Fruit fly (Drosophila melanogaster) whole organism, embryonic: ENCODE results near the gene CG34008.

Experiments used
- Bgb ChIP-seq: fragments of 200-800 bp; sonication (Bioruptor generic); IDR thresholded peaks from 2 replicates; pipeline ENCODE4 v1.3.6; 2022; ENCODE audit warnings: missing biosample characterization, missing genetic modification characterization; ENCODE audit not compliant: partially characterized antibody
- CG10267 ChIP-seq: fragments of 200-800 bp; sonication (Bioruptor generic); optimal IDR thresholded peaks from 2 replicates; lab custom pipeline; 2018; ENCODE audit warnings: missing biosample characterization, mild to moderate bottlenecking, missing genetic modification characterization, moderate library complexity
- CG11723 ChIP-seq: fragments of 200-800 bp; sonication (Bioruptor generic); optimal IDR thresholded peaks from 2 replicates; lab custom pipeline; 2017; ENCODE audit warnings: missing biosample characterization, mild to moderate bottlenecking, missing genetic modification characterization
- CG12071 ChIP-seq: fragments of 200-800 bp; sonication (Bioruptor generic); optimal IDR thresholded peaks from 3 replicates; lab custom pipeline; 2018; ENCODE audit warnings: missing biosample characterization, mild to moderate bottlenecking, missing genetic modification characterization
- CG13296 ChIP-seq: fragments of 200-800 bp; sonication (Bioruptor generic); optimal IDR thresholded peaks from 3 replicates; lab custom pipeline; 2018; ENCODE audit warnings: missing biosample characterization, mild to moderate bottlenecking, missing genetic modification characterization
- CG15601 ChIP-seq: fragments of 200-800 bp; sonication (Bioruptor generic); optimal IDR thresholded peaks from 3 replicates; lab custom pipeline; 2019; ENCODE audit warnings: missing biosample characterization, mild to moderate bottlenecking, missing genetic modification characterization, moderate library complexity
- CG17568 ChIP-seq: fragments of 200-800 bp; sonication (Bioruptor generic); optimal IDR thresholded peaks from 2 replicates; lab custom pipeline; 2018; ENCODE audit warnings: missing biosample characterization, mild to moderate bottlenecking, missing genetic modification characterization, moderate library complexity
- CG2712 ChIP-seq: fragments of 200-800 bp; optimal IDR thresholded peaks from 3 replicates; lab custom pipeline; 2019; ENCODE audit warnings: missing biosample characterization, mild to moderate bottlenecking, missing genetic modification characterization, moderate library complexity
- CG2875 ChIP-seq: fragments of 200-800 bp; sonication (Bioruptor generic); optimal IDR thresholded peaks from 2 replicates; lab custom pipeline; 2017; ENCODE audit warnings: missing biosample characterization, mild to moderate bottlenecking, missing genetic modification characterization, missing genetic modification reagents
- CG31224 ChIP-seq: fragments of 200-800 bp; sonication (Bioruptor generic); IDR thresholded peaks from 2 replicates; pipeline ENCODE4 v1.3.6; 2022; ENCODE audit warnings: missing biosample characterization, missing genetic modification characterization
- CG31388 ChIP-seq: fragments of 200-800 bp; sonication (Bioruptor generic); optimal IDR thresholded peaks from 2 replicates; lab custom pipeline; 2016; ENCODE audit warnings: missing biosample characterization, missing genetic modification characterization
- CG33213 ChIP-seq: fragments of 200-800 bp; sonication (Bioruptor generic); optimal IDR thresholded peaks from 3 replicates; lab custom pipeline; 2016; ENCODE audit warnings: missing biosample characterization, missing genetic modification characterization
- CG34224 ChIP-seq: fragments of 200-800 bp; sonication (Bioruptor generic); IDR thresholded peaks from 3 replicates; pipeline ENCODE4 v1.3.6; 2022; ENCODE audit warnings: missing biosample characterization, missing genetic modification characterization; ENCODE audit not compliant: partially characterized antibody
- CG43689 ChIP-seq: fragments of 200-800 bp; sonication (Bioruptor generic); IDR thresholded peaks from 2 replicates; pipeline ENCODE4 v1.3.6; 2022; ENCODE audit warnings: missing biosample characterization, missing genetic modification characterization
- CG7928 ChIP-seq: fragments of 200-800 bp; sonication (Bioruptor generic); optimal IDR thresholded peaks from 2 replicates; lab custom pipeline; 2017; ENCODE audit warnings: missing biosample characterization, mild to moderate bottlenecking, missing genetic modification characterization
- CG8359 ChIP-seq: fragments of 200-800 bp; sonication (Bioruptor generic); optimal IDR thresholded peaks from 2 replicates; lab custom pipeline; 2017; ENCODE audit warnings: missing biosample characterization, mild to moderate bottlenecking, missing genetic modification characterization, borderline replicate concordance
- CG9727 ChIP-seq: fragments of 200-800 bp; sonication (Bioruptor generic); optimal IDR thresholded peaks from 3 replicates; lab custom pipeline; 2017; ENCODE audit warnings: missing biosample characterization, mild to moderate bottlenecking, missing genetic modification characterization
- Camta ChIP-seq: fragments of 200-800 bp; sonication (Bioruptor generic); optimal IDR thresholded peaks from 2 replicates; lab custom pipeline; 2016; ENCODE audit warnings: missing biosample characterization, missing genetic modification characterization
- D19A ChIP-seq: fragments of 200-800 bp; optimal IDR thresholded peaks from 3 replicates; lab custom pipeline; 2019; ENCODE audit warnings: missing biosample characterization, mild to moderate bottlenecking, missing genetic modification characterization, moderate library complexity
- Deaf1 ChIP-seq: fragments of 200-800 bp; optimal IDR thresholded peaks from 3 replicates; lab custom pipeline; 2019; ENCODE audit warnings: missing biosample characterization, mild to moderate bottlenecking, missing genetic modification characterization, moderate library complexity
- E2f2 ChIP-seq: fragments of 200-800 bp; sonication (Bioruptor generic); IDR thresholded peaks from 2 replicates; pipeline ENCODE4 v1.3.6; 2022; ENCODE audit warnings: missing biosample characterization, missing genetic modification characterization
- Fer1 ChIP-seq: fragments of 200-800 bp; sonication (Bioruptor generic); optimal IDR thresholded peaks from 2 replicates; lab custom pipeline; 2017; ENCODE audit warnings: missing biosample characterization, mild to moderate bottlenecking, missing genetic modification characterization
- GATAe ChIP-seq: fragments of 200-800 bp; sonication (Bioruptor generic); conservative IDR thresholded peaks from 2 replicates; pipeline ENCODE4 v1.3.6; 2022; ENCODE audit warnings: missing biosample characterization, missing genetic modification characterization
- Lim3 ChIP-seq: fragments of 200-800 bp; sonication (Bioruptor generic); IDR thresholded peaks from 2 replicates; pipeline ENCODE4 v1.3.6; 2022; ENCODE audit warnings: missing biosample characterization, missing genetic modification characterization
- Mad ChIP-seq: fragments of 200-800 bp; sonication (Bioruptor generic); optimal IDR thresholded peaks from 2 replicates; lab custom pipeline; 2016; ENCODE audit warnings: missing biosample characterization, missing genetic modification characterization
- Oli ChIP-seq: fragments of 200-800 bp; sonication (Bioruptor generic); optimal IDR thresholded peaks from 2 replicates; lab custom pipeline; 2018; ENCODE audit warnings: missing biosample characterization, mild to moderate bottlenecking, missing genetic modification characterization, moderate library complexity
- Opbp ChIP-seq: fragments of 200-800 bp; sonication (Bioruptor generic); IDR thresholded peaks from 3 replicates; pipeline ENCODE4 v1.3.6; 2022; ENCODE audit warnings: missing biosample characterization, missing genetic modification characterization; ENCODE audit not compliant: partially characterized antibody
- Pdp1 ChIP-seq, 2 experiments: fragments of 200-800 bp; sonication (Bioruptor generic); optimal IDR thresholded peaks; 3 replicates each; lab custom pipeline; 2016; ENCODE audit warnings: missing biosample characterization in 2 of 2, missing genetic modification characterization in 2 of 2, mild to moderate bottlenecking in 1 of 2, moderate library complexity in 1 of 2
- abd-A ChIP-seq: fragments of 200-800 bp; sonication (Bioruptor generic); optimal IDR thresholded peaks from 3 replicates; lab custom pipeline; 2019; ENCODE audit warnings: missing biosample characterization, mild to moderate bottlenecking, missing genetic modification characterization, moderate library complexity
- al ChIP-seq: fragments of 200-800 bp; sonication (Bioruptor generic); IDR thresholded peaks from 2 replicates; pipeline ENCODE4 v1.3.6; 2022; ENCODE audit warnings: missing biosample characterization, missing genetic modification characterization
- aop ChIP-seq: fragments of 200-800 bp; sonication (Bioruptor generic); IDR thresholded peaks from 2 replicates; pipeline ENCODE4 v1.3.6; 2022; ENCODE audit warnings: missing biosample characterization, missing genetic modification characterization
- bbx ChIP-seq: fragments of 200-800 bp; sonication (Bioruptor generic); IDR thresholded peaks from 2 replicates; pipeline ENCODE4 v1.3.6; 2022; ENCODE audit warnings: missing biosample characterization, missing genetic modification characterization; ENCODE audit not compliant: partially characterized antibody
- chinmo ChIP-seq: fragments of 200-800 bp; sonication (Bioruptor generic); IDR thresholded peaks from 4 replicates; pipeline ENCODE4 v1.3.6; 2022; ENCODE audit warnings: missing biosample characterization, missing genetic modification characterization; ENCODE audit not compliant: partially characterized antibody
- chn ChIP-seq: fragments of 200-800 bp; sonication (Bioruptor generic); optimal IDR thresholded peaks from 2 replicates; lab custom pipeline; 2016; ENCODE audit warnings: missing biosample characterization, missing genetic modification characterization
- en ChIP-seq: fragments of 200-800 bp; sonication (Bioruptor generic); optimal IDR thresholded peaks from 2 replicates; lab custom pipeline; 2016; ENCODE audit warnings: missing biosample characterization, missing genetic modification characterization
- ewg ChIP-seq: fragments of 200-800 bp; sonication (Bioruptor generic); optimal IDR thresholded peaks from 3 replicates; lab custom pipeline; 2017; ENCODE audit warnings: mild to moderate bottlenecking, missing biosample characterization, missing genetic modification reagents, missing genetic modification characterization
- luna ChIP-seq: fragments of 200-800 bp; sonication (Bioruptor generic); optimal IDR thresholded peaks from 2 replicates; lab custom pipeline; 2016; ENCODE audit warnings: missing biosample characterization, missing genetic modification characterization
- pan ChIP-seq, 4 experiments: fragments of >200 bp in 3 of 4; fragments of 200-800 bp in 1 of 4; sonication (Bioruptor generic) in 1 of 4; optimal IDR thresholded peaks in 3 of 4; IDR thresholded peaks in 1 of 4; 2 replicates each; pipeline versions ENCODE4 v1.3.6 to Lab custom; 2017 to 2022; ENCODE audit warnings: missing biosample characterization in 2 of 4, missing genetic modification characterization in 2 of 4, mixed read lengths in 1 of 4
- peb ChIP-seq: fragments of 200-800 bp; sonication (Bioruptor generic); IDR thresholded peaks from 2 replicates; pipeline ENCODE4 v1.3.6; 2022; ENCODE audit warnings: missing biosample characterization, missing genetic modification characterization
- pita ChIP-seq: fragments of 200-800 bp; sonication (Bioruptor generic); optimal IDR thresholded peaks from 2 replicates; lab custom pipeline; 2017; ENCODE audit warnings: missing biosample characterization, mild to moderate bottlenecking, missing genetic modification characterization
- pros ChIP-seq: fragments of 200-800 bp; sonication (Bioruptor generic); optimal IDR thresholded peaks from 3 replicates; lab custom pipeline; 2019; ENCODE audit warnings: missing biosample characterization, mild to moderate bottlenecking, missing genetic modification characterization, moderate library complexity
- row ChIP-seq: fragments of 200-800 bp; sonication (Bioruptor generic); IDR thresholded peaks from 3 replicates; pipeline ENCODE4 v1.3.6; 2022; ENCODE audit warnings: missing biosample characterization, missing genetic modification characterization
- run ChIP-seq: fragments of 200-800 bp; sonication (Bioruptor generic); optimal IDR thresholded peaks from 3 replicates; lab custom pipeline; 2018; ENCODE audit warnings: missing biosample characterization, mild to moderate bottlenecking, missing genetic modification characterization
- sens ChIP-seq: fragments of 200-800 bp; sonication (Bioruptor generic); peaks from one replicate; lab custom pipeline; 2016; ENCODE audit warnings: missing biosample characterization, missing genetic modification characterization
- so ChIP-seq: fragments of 200-800 bp; sonication (Bioruptor generic); IDR thresholded peaks from 3 replicates; pipeline ENCODE4 v1.3.6; 2022; ENCODE audit warnings: missing biosample characterization, missing genetic modification characterization
- tna ChIP-seq: fragments of 200-800 bp; sonication (Bioruptor generic); IDR thresholded peaks from 2 replicates; pipeline ENCODE4 v1.3.6; 2022; ENCODE audit warnings: missing biosample characterization, missing genetic modification characterization; ENCODE audit not compliant: partially characterized antibody
- ttk ChIP-seq: fragments of 200-800 bp; sonication (Bioruptor generic); IDR thresholded peaks from 2 replicates; pipeline ENCODE4 v2.1.2; 2022; ENCODE audit warnings: missing biosample characterization, missing genetic modification characterization
- tx ChIP-seq: fragments of 200-800 bp; sonication (Bioruptor generic); optimal IDR thresholded peaks from 2 replicates; lab custom pipeline; 2016; ENCODE audit warnings: missing biosample characterization, missing genetic modification characterization

CG34008 gene

DNA sequence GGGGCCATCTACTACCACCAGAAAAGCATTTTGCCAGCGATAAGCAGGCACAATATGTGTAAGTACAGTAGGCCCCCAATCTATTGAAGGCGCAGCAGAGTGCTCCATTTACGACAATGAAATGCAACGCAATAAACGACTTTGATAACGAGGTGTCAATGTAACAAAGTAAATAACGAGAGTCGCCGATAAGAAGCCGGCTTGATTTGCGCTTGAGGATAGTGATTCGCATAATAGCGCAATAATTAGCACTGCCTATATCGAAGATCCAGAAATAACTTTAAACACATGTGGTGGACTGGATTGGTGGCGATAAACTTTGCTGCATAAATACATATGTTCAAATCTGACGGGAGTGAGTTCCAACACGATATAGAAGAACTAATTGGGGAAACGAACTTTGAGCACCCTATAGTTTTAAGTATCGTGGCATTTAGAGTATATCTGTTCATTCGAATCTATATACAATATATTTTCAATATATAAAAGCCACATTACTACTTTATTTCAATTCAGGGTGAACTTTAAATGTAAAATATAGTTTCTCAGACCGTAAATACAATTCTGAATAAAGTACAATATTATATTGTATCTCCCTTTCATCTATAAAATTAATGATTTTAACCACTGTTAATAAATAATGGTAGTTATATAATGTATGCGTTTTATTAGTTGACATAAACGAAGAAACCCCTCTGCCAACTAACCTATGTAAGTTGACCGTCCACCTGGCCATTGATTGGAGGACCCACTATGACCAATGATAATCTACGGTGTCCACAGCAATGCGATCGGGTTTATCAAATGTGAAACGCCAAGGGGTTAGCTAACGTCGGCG, 32.1 kb downstream of the CG34008 start (continued):
- TF ChIP-seq al (GFP tag; lab: Robert Waterston, UW), result no peak
- TF ChIP-seq CG33213 (GFP tag; lab: Kevin White, UChicago), result no peak
- TF ChIP-seq row, result peak; percentile 66
- no peak for TF ChIP-seq peb
- no peak for TF ChIP-seq pita (GFP tag; lab: Kevin White, UChicago)
- no peak for TF ChIP-seq abd-A (tag; lab: Kevin White, UChicago)
- TF ChIP-seq Lim3 (GFP tag; lab: Robert Waterston, UW), result no peak
- TF ChIP-seq Oli (tag; lab: Kevin White, UChicago), result no peak
- TF ChIP-seq CG31388 (GFP tag; lab: Kevin White, UChicago), result no peak
- no peak for TF ChIP-seq CG34224
- no peak for TF ChIP-seq CG31224 (GFP tag; lab: Robert Waterston, UW)
- no peak for TF ChIP-seq CG11723 (GFP tag; lab: Kevin White, UChicago)
- no peak for TF ChIP-seq chn
- TF ChIP-seq Pdp1 (GFP tag; optimal IDR thresholded peaks at IDR 0.05; lab: Kevin White, UChicago), result peak in 1 of 2 experiments; percentile 83
- no peak for TF ChIP-seq Mad (GFP tag; lab: Kevin White, UChicago)
- no peak for TF ChIP-seq CG8359
- TF ChIP-seq so (GFP tag; lab: Robert Waterston, UW), result no peak
- TF ChIP-seq tx (GFP tag; lab: Kevin White, UChicago), result no peak
- no peak for TF ChIP-seq aop
- no peak for TF ChIP-seq E2f2 (GFP tag; lab: Robert Waterston, UW)
- TF ChIP-seq pan (optimal IDR thresholded peaks at IDR 0.05; lab: Kevin White, UChicago), result no peak
- no peak for TF ChIP-seq pan (GFP tag; optimal IDR thresholded peaks at IDR 0.05 in 1 of 2, IDR thresholded peaks at IDR 0.05 in 1 of 2)
- no peak for TF ChIP-seq Bgb (GFP tag; lab: Robert Waterston, UW)
- no peak for TF ChIP-seq CG7928 (GFP tag; lab: Kevin White, UChicago)
- TF ChIP-seq luna (GFP tag; lab: Kevin White, UChicago), result no peak
- no peak for TF ChIP-seq CG15601 (tag; lab: Kevin White, UChicago)
- no peak for TF ChIP-seq sens
- no peak for TF ChIP-seq CG2875 (GFP tag; lab: Kevin White, UChicago)
- TF ChIP-seq CG2712, result no peak
- TF ChIP-seq ewg, result no peak
- TF ChIP-seq CG43689 (GFP tag; lab: Robert Waterston, UW), result no peak
- no peak for TF ChIP-seq en (GFP tag; lab: Kevin White, UChicago)
- TF ChIP-seq Camta (GFP tag; lab: Kevin White, UChicago), result no peak
- peak; percentile 48 for TF ChIP-seq CG12071 (GFP tag; lab: Kevin White, UChicago)
- TF ChIP-seq run (tag; lab: Kevin White, UChicago), result no peak
- no peak for TF ChIP-seq CG10267 (tag; lab: Kevin White, UChicago)
- no peak for TF ChIP-seq GATAe (GFP tag; lab: Robert Waterston, UW)
- TF ChIP-seq ttk (GFP tag; lab: Robert Waterston, UW), result no peak
- no peak for TF ChIP-seq CG17568 (GFP tag; lab: Kevin White, UChicago)
- TF ChIP-seq Opbp (GFP tag; lab: Robert Waterston, UW), result no peak
- no peak for TF ChIP-seq tna (GFP tag; lab: Robert Waterston, UW)
- TF ChIP-seq chinmo (GFP tag; lab: Robert Waterston, UW), result 0 out of 4 replicates have a peak, but pooled peaks have one; percentile 34
- TF ChIP-seq D19A, result peak; percentile 8
- TF ChIP-seq CG13296 (GFP tag; lab: Kevin White, UChicago), result no peak
- no peak for TF ChIP-seq CG9727 (GFP tag; lab: Kevin White, UChicago)
- no peak for TF ChIP-seq Fer1
- no peak for TF ChIP-seq bbx (GFP tag; lab: Robert Waterston, UW)
- TF ChIP-seq pros (GFP tag; lab: Kevin White, UChicago), result no peak
- no peak for TF ChIP-seq Deaf1 (tag; lab: Kevin White, UChicago)
